ENCODE assay signal across 1 fruit fly cellular context in genomic region chr3L:2833652-2834051, dm6.
TF ChIP-seq lines count a peak whose summit lies in the region.

No protein-coding gene starts in this region.

TF ChIP-seq in whole organism, prepupa, 60 proteins besides CTCF, POLR2A, EP300 and RAD21 (continued from another document):
- no peak for TF ChIP-seq fkh (GFP tag; optimal IDR thresholded peaks at IDR 0.05; lab: Kevin White, UChicago)
- no peak for TF ChIP-seq CG10631 (GFP tag; optimal IDR thresholded peaks at IDR 0.05; lab: Kevin White, UChicago)
- TF ChIP-seq CG6276 (GFP tag; optimal IDR thresholded peaks at IDR 0.05; lab: Kevin White, UChicago), result no peak
- peak; percentile 2 for TF ChIP-seq Eip93F (GFP tag; optimal IDR thresholded peaks at IDR 0.05; lab: Kevin White, UChicago)
- TF ChIP-seq dsx (GFP tag; optimal IDR thresholded peaks at IDR 0.05; lab: Kevin White, UChicago; ENCODE audit: poor library complexity, severe bottlenecking), result peak; percentile 34
